Fruit fly (Drosophila melanogaster) whole organism, pupa: ENCODE measurements around the gene CG11980.

Experiments used
- CG10348 ChIP-seq: fragments of 200-800 bp; sonication (Bioruptor generic); IDR thresholded peaks from 2 replicates; pipeline ENCODE4 v1.3.6; 2022; ENCODE audit warnings: missing biosample characterization, missing genetic modification characterization
- CG12605 ChIP-seq: fragments of 200-800 bp; sonication (Bioruptor generic); IDR thresholded peaks from 2 replicates; pipeline ENCODE4 v1.3.6; 2022; ENCODE audit warnings: missing biosample characterization, missing genetic modification characterization
- CG13204 ChIP-seq: fragments of 200-800 bp; sonication (Bioruptor generic); optimal IDR thresholded peaks from 2 replicates; lab custom pipeline; 2018; ENCODE audit warnings: missing biosample characterization, mild to moderate bottlenecking, missing genetic modification characterization, moderate library complexity
- CG14655 ChIP-seq: fragments of 200-800 bp; sonication (Bioruptor generic); optimal IDR thresholded peaks from 3 replicates; lab custom pipeline; 2017; ENCODE audit warnings: mild to moderate bottlenecking, missing biosample characterization, missing genetic modification reagents, missing genetic modification characterization
- CG15710 ChIP-seq: fragments of 200-800 bp; sonication (Bioruptor generic); optimal IDR thresholded peaks from 2 replicates; lab custom pipeline; 2018; ENCODE audit warnings: missing biosample characterization, mild to moderate bottlenecking, missing genetic modification characterization, moderate library complexity
- CG17806 ChIP-seq: fragments of 200-800 bp; sonication (Bioruptor generic); optimal IDR thresholded peaks from 2 replicates; lab custom pipeline; 2018; ENCODE audit warnings: missing biosample characterization, mild to moderate bottlenecking, missing genetic modification characterization, moderate library complexity
- CG32121 ChIP-seq: fragments of 200-800 bp; sonication (Bioruptor generic); IDR thresholded peaks from 2 replicates; pipeline ENCODE4 v1.3.6; 2022; ENCODE audit warnings: missing biosample characterization, missing genetic modification characterization
- CG34367 ChIP-seq: fragments of 200-800 bp; sonication (Bioruptor generic); optimal IDR thresholded peaks from 2 replicates; lab custom pipeline; 2018; ENCODE audit warnings: missing biosample characterization, mild to moderate bottlenecking, missing genetic modification characterization
- CG4496 ChIP-seq: fragments of 200-800 bp; sonication (Bioruptor generic); IDR thresholded peaks from 3 replicates; pipeline ENCODE4 v1.3.6; 2022; ENCODE audit warnings: missing biosample characterization, missing genetic modification characterization
- CG8159 ChIP-seq: fragments of 200-800 bp; sonication (Bioruptor generic); optimal IDR thresholded peaks from 3 replicates; lab custom pipeline; 2018; ENCODE audit warnings: missing biosample characterization, mild to moderate bottlenecking, missing genetic modification characterization, moderate library complexity
- CG8301 ChIP-seq: fragments of 200-800 bp; sonication (Bioruptor generic); optimal IDR thresholded peaks from 2 replicates; lab custom pipeline; 2018; ENCODE audit warnings: missing biosample characterization, mild to moderate bottlenecking, missing genetic modification characterization
- CG9948 ChIP-seq: fragments of 200-800 bp; sonication (Bioruptor generic); optimal IDR thresholded peaks from 2 replicates; lab custom pipeline; 2018; ENCODE audit warnings: missing biosample characterization, mild to moderate bottlenecking, missing genetic modification characterization, moderate library complexity
- D1 ChIP-seq: fragments of 200-800 bp; sonication (Bioruptor generic); optimal IDR thresholded peaks from 2 replicates; lab custom pipeline; 2018; ENCODE audit warnings: missing biosample characterization, mild to moderate bottlenecking, missing genetic modification characterization, moderate library complexity
- EcR ChIP-seq: fragments of 200-800 bp; sonication (Bioruptor generic); optimal IDR thresholded peaks from 3 replicates; lab custom pipeline; 2019; ENCODE audit warnings: missing biosample characterization, missing genetic modification characterization, mild to moderate bottlenecking, moderate library complexity, missing genetic modification reagents
- Ets98B ChIP-seq: fragments of 200-800 bp; sonication (Bioruptor generic); IDR thresholded peaks from 2 replicates; pipeline ENCODE4 v1.3.6; 2022; ENCODE audit warnings: missing biosample characterization, missing genetic modification characterization
- Pif1A ChIP-seq: fragments of 200-800 bp; sonication (Bioruptor generic); optimal IDR thresholded peaks from 3 replicates; lab custom pipeline; 2016; ENCODE audit warnings: missing biosample characterization, missing genetic modification characterization
- Pif1B ChIP-seq: fragments of 200-800 bp; sonication (Bioruptor generic); optimal IDR thresholded peaks from 3 replicates; lab custom pipeline; 2016; ENCODE audit warnings: missing biosample characterization, missing genetic modification characterization
- Snoo ChIP-seq: fragments of 200-800 bp; sonication (Bioruptor generic); optimal IDR thresholded peaks from 3 replicates; lab custom pipeline; 2017; ENCODE audit warnings: missing biosample characterization, mild to moderate bottlenecking, missing genetic modification characterization, inconsistent platforms
- fd96Ca ChIP-seq: fragments of 200-800 bp; sonication (Bioruptor generic); IDR thresholded peaks from 3 replicates; pipeline ENCODE4 v1.3.6; 2022; ENCODE audit warnings: missing biosample characterization, missing genetic modification characterization
- gl ChIP-seq: fragments of 200-800 bp; sonication (Bioruptor generic); optimal IDR thresholded peaks from 2 replicates; lab custom pipeline; 2018; ENCODE audit warnings: missing biosample characterization, mild to moderate bottlenecking, missing genetic modification characterization
- rn ChIP-seq: fragments of 200-800 bp; sonication (Bioruptor generic); IDR thresholded peaks from 2 replicates; pipeline ENCODE4 v1.3.6; 2022; ENCODE audit warnings: missing biosample characterization, missing genetic modification characterization

The CG11980 gene

DNA sequence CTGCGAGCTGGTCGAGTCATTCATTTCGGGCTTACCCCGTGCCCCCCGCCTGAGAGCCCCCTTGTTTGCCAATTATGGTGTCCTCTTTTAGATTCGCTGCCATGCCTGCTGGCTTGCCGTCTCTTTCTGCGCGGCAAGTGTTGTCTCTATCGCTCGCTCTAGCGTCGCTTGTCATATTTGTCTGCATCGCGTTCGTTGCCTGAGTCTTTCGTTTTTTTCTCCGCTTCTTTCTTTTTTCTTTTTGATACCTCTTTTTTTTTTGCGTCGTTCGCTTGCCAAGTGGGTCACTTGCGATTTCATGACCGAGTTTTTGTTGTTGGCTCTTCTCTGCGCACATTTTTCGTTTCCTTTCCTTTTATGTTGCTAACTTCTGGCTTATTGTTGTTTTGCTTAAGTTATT is 32.0 kb upstream of the CG11980 start:
- TF ChIP-seq CG14655 (GFP tag; lab: Kevin White, UChicago) (peak; percentile 30), CG8301 (tag; lab: Kevin White, UChicago) (peak; percentile 29), Snoo (peak; percentile 29), CG12605 (GFP tag; lab: Robert Waterston, UW) (peak; percentile 78), Ets98B (peak; percentile 67), D1 (tag; lab: Kevin White, UChicago) (no peak), Pif1A (GFP tag; lab: Kevin White, UChicago) (peak; percentile 58), rn (0 out of 2 replicates have a peak, but pooled peaks have one; percentile 4), CG9948 (tag; lab: Kevin White, UChicago) (peak; percentile 26), Pif1B (GFP tag; lab: Kevin White, UChicago) (no peak), CG15710 (tag; lab: Kevin White, UChicago) (peak; percentile 28), CG4496 (GFP tag; lab: Robert Waterston, UW) (peak; percentile 66; the same call in 1 of the 3 replicates), CG13204 (peak; percentile 60), gl (tag; lab: Kevin White, UChicago) (no peak), CG17806 (tag; lab: Kevin White, UChicago) (no peak), CG10348 (no peak), CG8159 (tag; lab: Kevin White, UChicago) (peak; percentile 18), CG32121 (no peak), fd96Ca (GFP tag; lab: Robert Waterston, UW) (peak; percentile 68; the same call in 2 of the 3 replicates), EcR (GFP tag; lab: Kevin White, UChicago) (peak; percentile 11), CG34367 (tag; lab: Kevin White, UChicago) (peak; percentile 22)
- TF ChIP-seq, all 21 proteins: peak for 15

DNA sequence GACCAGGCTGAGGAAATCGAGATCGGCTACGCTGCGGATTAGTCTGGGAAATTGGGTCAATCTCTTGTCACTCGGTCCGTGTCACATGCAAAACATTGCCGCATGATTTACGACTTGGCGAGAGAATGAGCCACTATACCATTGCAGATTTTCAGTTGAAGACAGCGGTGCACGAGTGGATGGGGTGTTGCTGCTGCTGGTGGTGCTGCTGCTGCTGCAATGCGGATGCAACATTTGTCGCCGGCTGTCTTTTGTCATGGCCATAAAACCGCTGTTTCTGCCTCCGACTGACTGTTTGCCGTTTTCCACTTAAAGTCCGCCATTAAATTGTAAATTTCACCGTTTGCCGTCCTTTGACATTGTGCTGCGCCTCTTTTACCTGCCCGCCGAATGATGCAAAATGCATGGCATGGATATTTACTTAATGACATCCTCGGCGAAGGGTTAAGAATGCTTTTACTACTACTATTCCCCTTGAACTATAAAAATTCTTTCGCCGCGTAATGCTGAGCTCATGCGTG is 27.7 kb upstream of the CG11980 start:
- TF ChIP-seq Ets98B = no peak
- TF ChIP-seq CG17806 (tag; lab: Kevin White, UChicago) = no peak
- no peak for TF ChIP-seq gl (tag; lab: Kevin White, UChicago)
- TF ChIP-seq CG15710 (tag; lab: Kevin White, UChicago) = no peak
- TF ChIP-seq Snoo = no peak
- TF ChIP-seq fd96Ca (GFP tag; lab: Robert Waterston, UW) = no peak
- TF ChIP-seq rn = no peak

DNA sequence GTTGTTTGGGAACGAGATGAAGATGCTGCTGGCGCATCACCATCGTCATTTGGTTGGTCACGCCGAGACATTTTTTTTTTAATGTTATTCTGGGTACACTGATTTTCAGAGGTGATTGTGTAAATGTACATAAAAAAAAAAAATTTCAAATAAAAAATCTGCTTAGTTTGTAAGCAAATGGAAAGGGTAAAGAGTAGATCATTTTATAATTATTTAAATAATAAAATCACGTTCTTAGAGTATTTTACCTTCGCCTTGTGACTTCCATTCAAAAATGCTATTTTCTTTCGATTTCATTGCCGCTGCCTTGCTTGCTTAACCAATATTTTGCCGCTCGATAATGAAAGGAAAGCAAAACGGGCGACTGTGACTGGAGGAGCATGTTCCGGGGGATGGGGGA is 25.0 kb upstream of the CG11980 start:
- TF ChIP-seq CG10348 (no peak), CG32121 (no peak), gl (tag; lab: Kevin White, UChicago) (no peak), CG13204 (peak; percentile 4), CG14655 (GFP tag; lab: Kevin White, UChicago) (no peak), EcR (GFP tag; lab: Kevin White, UChicago) (no peak), CG12605 (GFP tag; lab: Robert Waterston, UW) (no peak), CG8159 (tag; lab: Kevin White, UChicago) (peak; percentile 74), CG17806 (tag; lab: Kevin White, UChicago) (peak; percentile 47), rn (no peak), CG34367 (tag; lab: Kevin White, UChicago) (peak; percentile 20), CG4496 (GFP tag; lab: Robert Waterston, UW) (no peak), D1 (tag; lab: Kevin White, UChicago) (peak; percentile 8), CG8301 (tag; lab: Kevin White, UChicago) (no peak), CG9948 (tag; lab: Kevin White, UChicago) (peak; percentile 46), Snoo (peak; percentile 84), Pif1A (GFP tag; lab: Kevin White, UChicago) (peak; percentile 38), CG15710 (tag; lab: Kevin White, UChicago) (peak; percentile 74), Pif1B (GFP tag; lab: Kevin White, UChicago) (peak; percentile 55), Ets98B (no peak), fd96Ca (GFP tag; lab: Robert Waterston, UW) (no peak)
- TF ChIP-seq, all 21 proteins: peak for 10

DNA sequence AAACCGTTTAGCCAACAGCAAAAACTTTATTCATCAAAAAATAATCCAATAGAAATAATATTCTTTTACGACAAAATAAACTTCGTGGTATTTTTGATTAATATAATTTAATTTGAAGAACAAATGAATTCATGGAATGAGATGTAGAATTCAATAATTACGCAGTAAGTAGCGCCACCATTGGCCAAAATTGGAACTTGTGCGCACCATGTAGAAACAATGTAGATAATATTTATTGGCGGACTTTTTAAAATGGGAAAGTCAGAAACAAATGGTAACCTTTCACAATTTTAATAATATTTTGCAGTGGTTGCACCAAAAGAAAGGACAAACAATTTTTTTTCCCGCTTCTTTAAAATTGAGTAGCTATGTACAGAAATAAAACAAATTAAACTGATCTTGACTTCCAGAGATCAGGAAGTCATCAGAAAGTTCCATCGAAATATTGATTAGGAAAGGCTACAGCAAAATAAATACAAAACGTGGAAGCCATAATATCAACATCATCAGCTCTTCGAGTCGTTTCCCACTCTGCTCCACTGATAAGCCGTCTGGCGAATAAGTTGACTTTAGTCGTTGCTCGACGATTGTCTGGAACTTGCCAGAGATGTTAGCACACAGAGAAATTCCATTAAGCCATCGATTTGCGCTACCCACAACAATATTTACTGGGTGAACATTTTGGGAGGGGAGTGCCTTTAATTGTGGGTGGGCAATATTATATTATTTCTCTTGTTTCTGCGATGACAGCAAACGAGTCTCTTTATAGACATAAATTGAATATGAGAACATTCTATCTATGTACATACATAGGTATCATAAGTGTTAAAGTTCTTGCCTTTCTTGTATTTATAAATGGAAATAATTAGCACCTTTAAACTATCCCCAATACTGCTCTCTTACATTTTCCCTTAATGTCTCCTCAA is 23.7 kb upstream of the CG11980 start:
- TF ChIP-seq fd96Ca (GFP tag; lab: Robert Waterston, UW) = peak; percentile 24; the same call in 1 of the 3 replicates
- no peak for TF ChIP-seq CG9948 (tag; lab: Kevin White, UChicago)
- peak; percentile 63 for TF ChIP-seq D1 (tag; lab: Kevin White, UChicago)
- TF ChIP-seq CG4496 (GFP tag; lab: Robert Waterston, UW) = no peak
- TF ChIP-seq Snoo = peak; percentile 18
- peak; percentile 9 for TF ChIP-seq gl (tag; lab: Kevin White, UChicago)
- TF ChIP-seq CG8301 (tag; lab: Kevin White, UChicago) = peak; percentile 19
- peak; percentile 17 for TF ChIP-seq CG8159 (tag; lab: Kevin White, UChicago)
- peak; percentile 15; the same call in 1 of the 2 replicates for TF ChIP-seq CG12605 (GFP tag; lab: Robert Waterston, UW)

DNA sequence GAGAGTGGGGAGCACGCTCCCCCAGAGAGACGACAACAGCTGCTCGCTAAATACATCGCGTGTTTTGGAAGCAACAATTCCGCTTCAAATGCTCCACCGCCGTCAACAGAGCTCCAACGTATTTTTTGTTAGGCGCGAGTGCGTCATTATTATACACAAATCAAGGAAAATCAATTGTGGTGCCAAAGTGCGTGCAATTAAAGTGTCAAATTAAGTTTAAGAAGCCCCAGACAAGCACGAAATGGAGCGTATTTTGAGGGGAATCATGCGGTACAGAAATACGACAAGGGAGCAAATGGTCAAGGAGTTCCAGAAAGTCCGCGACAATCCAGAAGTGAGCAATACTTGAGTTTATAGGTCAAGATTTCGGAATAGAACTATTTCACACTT is 23.0 kb upstream of the CG11980 start, which contains the start of gene CAHbeta:
CAHbeta (plus strand) TSS at position 85 of the 390 bp plus-strand sequence.
- TF ChIP-seq rn (no peak), CG9948 (tag; lab: Kevin White, UChicago) (no peak), CG17806 (tag; lab: Kevin White, UChicago) (no peak), D1 (tag; lab: Kevin White, UChicago) (no peak), CG15710 (tag; lab: Kevin White, UChicago) (no peak), CG12605 (GFP tag; lab: Robert Waterston, UW) (peak; percentile 58), CG8159 (tag; lab: Kevin White, UChicago) (no peak), Ets98B (peak; percentile 42; the same call in 1 of the 2 replicates)
- TF ChIP-seq, all 21 proteins: peak for 2
